Worm (Caenorhabditis elegans) whole organism, late embryonic: ENCODE measurements around the gene Y49F6B.14.
"Not testable (repeated sequence)": the region's sequence is repeated elsewhere in the genome, so short reads cannot be mapped to it uniquely, and the experiment has no call there.

Experiments used
- ama-1 ChIP-seq: fragments of 150-350 bp; optimal IDR thresholded peaks from 2 replicates; lab custom pipeline; 2014
- pqm-1 ChIP-seq: sonication (generic microtip); optimal IDR thresholded peaks from 2 replicates; lab custom pipeline; 2016; ENCODE audit warnings: missing genetic modification characterization, missing compliant biosample characterization
- rnt-1 ChIP-seq: sonication (generic microtip); optimal IDR thresholded peaks from 2 replicates; lab custom pipeline; 2016; ENCODE audit warnings: missing genetic modification characterization, missing compliant biosample characterization
- ztf-16 ChIP-seq: sonication (generic microtip); optimal IDR thresholded peaks from 2 replicates; lab custom pipeline; 2017; ENCODE audit warnings: missing genetic modification characterization, missing compliant biosample characterization

DNA sequence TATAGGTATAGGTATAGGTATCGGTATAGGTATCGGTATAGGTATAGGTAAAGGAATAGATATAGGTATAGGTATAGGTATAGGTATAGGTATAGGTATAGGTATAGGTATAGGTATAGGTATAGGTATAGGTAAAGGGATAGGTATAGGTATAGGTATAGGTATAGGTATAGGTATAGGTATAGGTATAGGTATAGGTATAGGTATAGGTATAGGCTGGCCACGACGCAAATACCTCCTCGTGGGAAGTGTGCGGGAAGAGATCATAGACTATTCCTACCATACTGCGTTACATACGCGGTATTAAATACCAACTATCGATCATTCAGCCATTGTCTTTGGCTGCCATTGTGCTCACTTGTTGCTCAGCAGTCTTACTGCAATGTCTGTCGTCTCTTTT is 24.5 kb downstream of the Y49F6B.14 start, which contains the start of gene fbxb-112:
- TF ChIP-seq pqm-1 (tag; lab: Kevin White, UChicago); ztf-16 (tag; lab: Kevin White, UChicago); ama-1 (lab: Kevin White, UChicago); rnt-1: not testable (repeated sequence)
